Fruit fly (Drosophila melanogaster) whole organism, embryonic: ENCODE data around the gene brv3.

Experiments used
- Aef1 ChIP-seq: fragments of 200-800 bp; sonication (Bioruptor generic); IDR thresholded peaks from 3 replicates; pipeline ENCODE4 v1.3.6; 2022; ENCODE audit warnings: missing biosample characterization, missing genetic modification characterization
- Atf3 ChIP-seq: fragments of 200-800 bp; sonication (Bioruptor generic); optimal IDR thresholded peaks from 3 replicates; lab custom pipeline; 2016; ENCODE audit warnings: missing biosample characterization, missing genetic modification characterization
- CG1024 ChIP-seq: fragments of 200-800 bp; sonication (Bioruptor generic); IDR thresholded peaks from 2 replicates; pipeline ENCODE4 v1.3.6; 2022; ENCODE audit warnings: missing biosample characterization, missing genetic modification characterization
- CG10565 ChIP-seq: fragments of 200-800 bp; sonication (Bioruptor generic); optimal IDR thresholded peaks from 3 replicates; lab custom pipeline; 2016; ENCODE audit warnings: missing biosample characterization, mild to moderate bottlenecking, missing genetic modification characterization
- CG18476 ChIP-seq: fragments of 200-800 bp; sonication (Bioruptor generic); optimal IDR thresholded peaks from 2 replicates; lab custom pipeline; 2016; ENCODE audit warnings: missing biosample characterization, mild to moderate bottlenecking, missing genetic modification characterization
- CG2116 ChIP-seq: fragments of 200-800 bp; sonication (Bioruptor generic); optimal IDR thresholded peaks from 3 replicates; lab custom pipeline; 2018; ENCODE audit warnings: missing biosample characterization, mild to moderate bottlenecking, missing genetic modification characterization
- CG2120 ChIP-seq: fragments of 200-800 bp; sonication (Bioruptor generic); optimal IDR thresholded peaks from 3 replicates; lab custom pipeline; 2016; ENCODE audit warnings: missing biosample characterization, missing genetic modification characterization
- CG30403 ChIP-seq: fragments of 200-800 bp; sonication (Bioruptor generic); optimal IDR thresholded peaks from 3 replicates; lab custom pipeline; 2016; ENCODE audit warnings: missing biosample characterization, missing genetic modification characterization
- CG31388 ChIP-seq: fragments of 200-800 bp; sonication (Bioruptor generic); optimal IDR thresholded peaks from 2 replicates; lab custom pipeline; 2016; ENCODE audit warnings: missing biosample characterization, missing genetic modification characterization
- CG33557 ChIP-seq: fragments of 200-800 bp; sonication (Bioruptor generic); optimal IDR thresholded peaks from 2 replicates; lab custom pipeline; 2019; ENCODE audit warnings: missing biosample characterization, mild to moderate bottlenecking, missing genetic modification characterization, moderate library complexity
- CG34224 ChIP-seq: fragments of 200-800 bp; sonication (Bioruptor generic); IDR thresholded peaks from 3 replicates; pipeline ENCODE4 v1.3.6; 2022; ENCODE audit warnings: missing biosample characterization, missing genetic modification characterization; ENCODE audit not compliant: partially characterized antibody
- CG34422 ChIP-seq: fragments of 200-800 bp; sonication (Bioruptor generic); IDR thresholded peaks from 3 replicates; pipeline ENCODE4 v1.3.6; 2022; ENCODE audit warnings: missing biosample characterization, missing genetic modification characterization
- CG4730 ChIP-seq: fragments of 200-800 bp; sonication (Bioruptor generic); IDR thresholded peaks from 2 replicates; pipeline ENCODE4 v1.3.6; 2022; ENCODE audit warnings: missing biosample characterization, missing genetic modification characterization
- CG5953 ChIP-seq: fragments of 200-800 bp; sonication (Bioruptor generic); IDR thresholded peaks from 2 replicates; pipeline ENCODE4 v1.3.6; 2022; ENCODE audit warnings: missing biosample characterization, missing genetic modification characterization
- CG7357 ChIP-seq: fragments of 200-800 bp; sonication (Bioruptor generic); IDR thresholded peaks from 3 replicates; pipeline ENCODE4 v1.3.6; 2022; ENCODE audit warnings: missing biosample characterization, missing genetic modification characterization
- CG7745 ChIP-seq: fragments of 200-800 bp; sonication (Bioruptor generic); optimal IDR thresholded peaks from 2 replicates; lab custom pipeline; 2018; ENCODE audit warnings: missing biosample characterization, mild to moderate bottlenecking, missing genetic modification characterization, moderate library complexity
- CG8089 ChIP-seq: fragments of 200-800 bp; sonication (Bioruptor generic); optimal IDR thresholded peaks from 3 replicates; lab custom pipeline; 2016; ENCODE audit warnings: missing biosample characterization, missing genetic modification characterization
- CG8290 ChIP-seq, 3 experiments: fragments of 200-800 bp; sonication (Bioruptor generic); optimal IDR thresholded peaks; 2 replicates each; lab custom pipeline; 2016 to 2019; ENCODE audit warnings: missing biosample characterization in 3 of 3, missing genetic modification characterization in 3 of 3, mild to moderate bottlenecking in 2 of 3, moderate library complexity in 1 of 3
- CG8944 ChIP-seq: fragments of 200-800 bp; sonication (Bioruptor generic); optimal IDR thresholded peaks from 3 replicates; lab custom pipeline; 2016; ENCODE audit warnings: missing biosample characterization, missing genetic modification characterization
- CG9215 ChIP-seq: fragments of 200-800 bp; sonication (Bioruptor generic); IDR thresholded peaks from 2 replicates; pipeline ENCODE4 v1.3.6; 2022; ENCODE audit warnings: missing biosample characterization, missing genetic modification characterization
- CG9437 ChIP-seq: fragments of 200-800 bp; sonication (Bioruptor generic); optimal IDR thresholded peaks from 2 replicates; lab custom pipeline; 2018; ENCODE audit warnings: missing biosample characterization, mild to moderate bottlenecking, missing genetic modification characterization
- CG9797 ChIP-seq: fragments of 200-800 bp; sonication (Bioruptor generic); optimal IDR thresholded peaks from 3 replicates; lab custom pipeline; 2018; ENCODE audit warnings: missing biosample characterization, mild to moderate bottlenecking, missing genetic modification characterization
- D19A ChIP-seq: fragments of 200-800 bp; optimal IDR thresholded peaks from 3 replicates; lab custom pipeline; 2019; ENCODE audit warnings: missing biosample characterization, mild to moderate bottlenecking, missing genetic modification characterization, moderate library complexity
- Drgx ChIP-seq: fragments of 200-800 bp; sonication (Bioruptor generic); IDR thresholded peaks from 2 replicates; pipeline ENCODE4 v1.3.6; 2022; ENCODE audit warnings: missing biosample characterization, missing genetic modification characterization
- ERR ChIP-seq: fragments of 200-800 bp; sonication (Bioruptor generic); optimal IDR thresholded peaks from 2 replicates; lab custom pipeline; 2016; ENCODE audit warnings: missing biosample characterization, missing genetic modification characterization
- H15 ChIP-seq: fragments of 200-800 bp; sonication (Bioruptor generic); IDR thresholded peaks from 3 replicates; pipeline ENCODE4 v1.3.6; 2022; ENCODE audit warnings: missing biosample characterization, missing genetic modification characterization
- HHEX ChIP-seq: fragments of 200-800 bp; sonication (Bioruptor generic); optimal IDR thresholded peaks from 3 replicates; lab custom pipeline; 2017; ENCODE audit warnings: missing biosample characterization, mild to moderate bottlenecking, missing genetic modification characterization, missing genetic modification reagents
- Hsf ChIP-seq: fragments of 200-800 bp; sonication (Bioruptor generic); optimal IDR thresholded peaks from 3 replicates; lab custom pipeline; 2016; ENCODE audit warnings: missing biosample characterization, missing genetic modification characterization
- Meics ChIP-seq: fragments of 200-800 bp; sonication (Bioruptor generic); optimal IDR thresholded peaks from 2 replicates; lab custom pipeline; 2017; ENCODE audit warnings: missing biosample characterization, mild to moderate bottlenecking, missing genetic modification characterization
- Nf-YA ChIP-seq: fragments of 200-800 bp; sonication (Bioruptor generic); IDR thresholded peaks from 2 replicates; pipeline ENCODE4 v1.3.6; 2022; ENCODE audit warnings: missing biosample characterization, missing genetic modification characterization
- Nf-YB ChIP-seq: fragments of 200-800 bp; sonication (Bioruptor generic); optimal IDR thresholded peaks from 3 replicates; lab custom pipeline; 2019; ENCODE audit warnings: missing biosample characterization, mild to moderate bottlenecking, missing genetic modification characterization, moderate library complexity
- Rx ChIP-seq: fragments of 200-800 bp; sonication (Bioruptor generic); IDR thresholded peaks from 2 replicates; pipeline ENCODE4 v1.3.6; 2022; ENCODE audit warnings: missing biosample characterization, missing genetic modification characterization
- Scr ChIP-seq: fragments of 200-800 bp; sonication (Bioruptor generic); IDR thresholded peaks from 2 replicates; pipeline ENCODE4 v1.3.6; 2022; ENCODE audit warnings: missing biosample characterization, missing genetic modification characterization; ENCODE audit not compliant: partially characterized antibody
- Tbp ChIP-seq: fragments of >200 bp; optimal IDR thresholded peaks from 2 replicates; lab custom pipeline; 2018; ENCODE audit warnings: missing biosample characterization, missing genetic modification characterization
- amos ChIP-seq: fragments of 200-800 bp; sonication (Bioruptor generic); IDR thresholded peaks from 2 replicates; pipeline ENCODE4 v1.3.6; 2022; ENCODE audit warnings: missing biosample characterization, missing genetic modification characterization; ENCODE audit not compliant: partially characterized antibody
- ems ChIP-seq: fragments of 200-800 bp; sonication (Bioruptor generic); optimal IDR thresholded peaks from 3 replicates; lab custom pipeline; 2016; ENCODE audit warnings: missing biosample characterization, missing genetic modification characterization
- esg ChIP-seq: fragments of 200-800 bp; sonication (Bioruptor generic); conservative IDR thresholded peaks from 2 replicates; pipeline ENCODE4 v1.3.6; 2022; ENCODE audit warnings: missing biosample characterization, missing genetic modification characterization
- lab ChIP-seq: fragments of 200-800 bp; sonication (Bioruptor generic); optimal IDR thresholded peaks from 3 replicates; lab custom pipeline; 2017; ENCODE audit warnings: missing biosample characterization, missing genetic modification characterization, mild to moderate bottlenecking, moderate library complexity, missing genetic modification reagents
- lola ChIP-seq, 3 experiments: fragments of >200 bp in 2 of 3; fragments of 200-800 bp in 1 of 3; sonication (Bioruptor generic) in 1 of 3; optimal IDR thresholded peaks; 2 replicates each; lab custom pipeline; 2017 to 2019; ENCODE audit warnings: missing biosample characterization in 3 of 3, missing genetic modification characterization in 3 of 3, mild to moderate bottlenecking in 1 of 3, moderate library complexity in 1 of 3
- pho ChIP-seq: fragments of 200-800 bp; sonication (Bioruptor generic); optimal IDR thresholded peaks from 2 replicates; lab custom pipeline; 2016; ENCODE audit warnings: missing biosample characterization, missing genetic modification characterization
- phol ChIP-seq: fragments of 200-800 bp; sonication (Bioruptor generic); optimal IDR thresholded peaks from 3 replicates; lab custom pipeline; 2018; ENCODE audit warnings: missing biosample characterization, mild to moderate bottlenecking, missing genetic modification characterization, moderate library complexity
- row ChIP-seq: fragments of 200-800 bp; sonication (Bioruptor generic); IDR thresholded peaks from 3 replicates; pipeline ENCODE4 v1.3.6; 2022; ENCODE audit warnings: missing biosample characterization, missing genetic modification characterization
- stwl ChIP-seq: fragments of 200-800 bp; sonication (Bioruptor generic); optimal IDR thresholded peaks from 3 replicates; lab custom pipeline; 2018; ENCODE audit warnings: missing biosample characterization, mild to moderate bottlenecking, missing genetic modification characterization, moderate library complexity
- toy ChIP-seq: fragments of 200-800 bp; sonication (Bioruptor generic); IDR thresholded peaks from 2 replicates; pipeline ENCODE4 v1.3.6; 2022; ENCODE audit warnings: missing biosample characterization, missing genetic modification characterization
- tup ChIP-seq: fragments of 200-800 bp; sonication (Bioruptor generic); optimal IDR thresholded peaks from 2 replicates; lab custom pipeline; 2016; ENCODE audit warnings: missing biosample characterization, mild to moderate bottlenecking, missing genetic modification characterization, moderate library complexity
- tx ChIP-seq: fragments of 200-800 bp; sonication (Bioruptor generic); optimal IDR thresholded peaks from 2 replicates; lab custom pipeline; 2016; ENCODE audit warnings: missing biosample characterization, missing genetic modification characterization
- vfl ChIP-seq: fragments of 200-800 bp; sonication (Bioruptor generic); optimal IDR thresholded peaks from 2 replicates; lab custom pipeline; 2016; ENCODE audit warnings: missing biosample characterization, missing genetic modification characterization
- vvl ChIP-seq: fragments of 200-800 bp; sonication (Bioruptor generic); IDR thresholded peaks from 2 replicates; pipeline ENCODE4 v1.3.6; 2022; ENCODE audit warnings: missing biosample characterization, missing genetic modification characterization

Gene brv3

dm6 chrX:2588415-2589411, 35.7 kb downstream of the brv3 start, which contains the start of gene egh (continued):
- TF ChIP-seq tup = no peak
- TF ChIP-seq CG30403 = peak; percentile 22
- no peak for TF ChIP-seq CG8290 (GFP tag; optimal IDR thresholded peaks at IDR 0.05; lab: Kevin White, UChicago)
- peak in 1 of 2 experiments; percentile 24 for TF ChIP-seq CG8290 (tag; optimal IDR thresholded peaks at IDR 0.05; lab: Kevin White, UChicago)
- TF ChIP-seq HHEX (GFP tag; lab: Kevin White, UChicago) = peak; percentile 52
- TF ChIP-seq esg (GFP tag; lab: Robert Waterston, UW) = peak; percentile 35; the same call in 1 of the 2 replicates
- TF ChIP-seq tx (GFP tag; lab: Kevin White, UChicago) = no peak
- no peak for TF ChIP-seq vfl (GFP tag; lab: Kevin White, UChicago)
- peak; percentile 80 for TF ChIP-seq Drgx (GFP tag; lab: Robert Waterston, UW)
- no peak for TF ChIP-seq CG10565 (GFP tag; lab: Kevin White, UChicago)
- TF ChIP-seq pho (GFP tag; lab: Kevin White, UChicago) = peak; percentile 34
- no peak for TF ChIP-seq CG4730 (GFP tag; lab: Robert Waterston, UW)
- peak; percentile 74; the same call in 2 of the 3 replicates for TF ChIP-seq CG34422
- TF ChIP-seq CG1024 = no peak
- no peak for TF ChIP-seq toy
- TF ChIP-seq Nf-YB (GFP tag; lab: Kevin White, UChicago) = peak; percentile 10
- peak; percentile 32 for TF ChIP-seq D19A
- TF ChIP-seq Hsf (GFP tag; lab: Kevin White, UChicago) = peak; percentile 30
- no peak for TF ChIP-seq CG34224 (GFP tag; lab: Robert Waterston, UW)
- no peak for TF ChIP-seq ems (GFP tag; lab: Kevin White, UChicago)
- TF ChIP-seq row = peak; percentile 52; the same call in 1 of the 3 replicates
- TF ChIP-seq Scr (GFP tag; lab: Robert Waterston, UW) = peak; percentile 23; the same call in 1 of the 2 replicates
- TF ChIP-seq CG8089 (GFP tag; lab: Kevin White, UChicago) = no peak
- TF ChIP-seq phol (tag; lab: Kevin White, UChicago) = peak; percentile 6
- TF ChIP-seq vvl (GFP tag; lab: Robert Waterston, UW) = peak; percentile 21; the same call in 1 of the 2 replicates
- TF ChIP-seq CG18476 (GFP tag; lab: Kevin White, UChicago) = no peak
- no peak for TF ChIP-seq CG31388
- TF ChIP-seq CG5953 (GFP tag; lab: Robert Waterston, UW) = 0 out of 2 replicates have a peak, but pooled peaks have one; percentile 32
- TF ChIP-seq CG7745 (tag; lab: Kevin White, UChicago) = no peak
- TF ChIP-seq Tbp (GFP tag; lab: Kevin White, UChicago) = no peak
- no peak for TF ChIP-seq lola (GFP tag; optimal IDR thresholded peaks at IDR 0.05; lab: Kevin White, UChicago)
- no peak for TF ChIP-seq CG7357 (GFP tag; lab: Robert Waterston, UW)
- 0 out of 3 replicates have a peak, but pooled peaks have one; percentile 31 for TF ChIP-seq H15 (GFP tag; lab: Robert Waterston, UW)
- peak; percentile 29 for TF ChIP-seq Meics (GFP tag; lab: Kevin White, UChicago)
- TF ChIP-seq Nf-YA (GFP tag; lab: Robert Waterston, UW) = no peak
- peak; percentile 36 for TF ChIP-seq CG2120 (GFP tag; lab: Kevin White, UChicago)
- TF ChIP-seq CG2116 = peak; percentile 99
- TF ChIP-seq CG8944 (GFP tag; lab: Kevin White, UChicago) = no peak
- TF ChIP-seq ERR (GFP tag; lab: Kevin White, UChicago) = no peak
- TF ChIP-seq Atf3 (GFP tag; lab: Kevin White, UChicago) = no peak
- peak; percentile 57 for TF ChIP-seq lab (GFP tag; lab: Kevin White, UChicago)
- TF ChIP-seq stwl (tag; lab: Kevin White, UChicago) = peak; percentile 52
- TF ChIP-seq CG9797 (GFP tag; lab: Kevin White, UChicago) = peak; percentile 97
- TF ChIP-seq CG33557 (GFP tag; lab: Kevin White, UChicago) = no peak
- TF ChIP-seq CG9437 = no peak
- TF ChIP-seq Aef1 (GFP tag; lab: Robert Waterston, UW) = peak; percentile 33; the same call in 1 of the 3 replicates
- peak; percentile 15; the same call in 1 of the 2 replicates for TF ChIP-seq Rx (GFP tag; lab: Robert Waterston, UW)
- no peak for TF ChIP-seq CG9215 (GFP tag; lab: Robert Waterston, UW)
- TF ChIP-seq amos (GFP tag; lab: Robert Waterston, UW) = peak; percentile 39
